Worm (Caenorhabditis elegans) whole organism, late embryonic: Measurements from ENCODE around the gene T10H9.1.

Experiments
- C38D4.7 ChIP-seq: fragments of 200-800 bp; sonication (Bioruptor generic); optimal IDR thresholded peaks from 2 replicates; lab custom pipeline; 2018; ENCODE audit warnings: mild to moderate bottlenecking, missing genetic modification characterization, moderate library complexity, missing compliant biosample characterization
- F13H6.1 ChIP-seq: sonication (generic microtip); optimal IDR thresholded peaks from 2 replicates; lab custom pipeline; 2016; ENCODE audit warnings: missing genetic modification characterization, missing compliant biosample characterization
- K02D7.2 ChIP-seq: sonication (generic microtip); optimal IDR thresholded peaks from 2 replicates; lab custom pipeline; 2017; ENCODE audit warnings: mild to moderate bottlenecking, missing genetic modification characterization, missing compliant biosample characterization
- T23F11.4 ChIP-seq: fragments of 200-800 bp; sonication (Bioruptor generic); optimal IDR thresholded peaks from 2 replicates; lab custom pipeline; 2018; ENCODE audit warnings: mild to moderate bottlenecking, missing genetic modification characterization, missing compliant biosample characterization
- lim-6 ChIP-seq: sonication (generic microtip); optimal IDR thresholded peaks from 2 replicates; lab custom pipeline; 2016; ENCODE audit warnings: missing genetic modification characterization, missing compliant biosample characterization
- nfya-1 ChIP-seq: sonication (generic microtip); optimal IDR thresholded peaks from 2 replicates; lab custom pipeline; 2017; ENCODE audit warnings: missing genetic modification characterization, mild to moderate bottlenecking, missing compliant biosample characterization, antibody characterized with exemption, moderate library complexity
- nhr-11 ChIP-seq: fragments of 150-350 bp; optimal IDR thresholded peaks from 2 replicates; lab custom pipeline; 2014; ENCODE audit warnings: missing biosample characterization, missing genetic modification characterization
- npax-4 ChIP-seq: sonication (generic microtip); optimal IDR thresholded peaks from 2 replicates; lab custom pipeline; 2016; ENCODE audit warnings: missing genetic modification characterization, missing compliant biosample characterization
- rnt-1 ChIP-seq: sonication (generic microtip); optimal IDR thresholded peaks from 2 replicates; lab custom pipeline; 2016; ENCODE audit warnings: missing genetic modification characterization, missing compliant biosample characterization

- TF ChIP-seq rnt-1 (tag; lab: Kevin White, UChicago) (no peak), T23F11.4 (GFP tag; lab: Kevin White, UChicago) (no peak), C38D4.7 (GFP tag; lab: Kevin White, UChicago) (no peak), K02D7.2 (tag; lab: Kevin White, UChicago) (no peak), nfya-1 (no peak), F13H6.1 (tag; lab: Kevin White, UChicago) (no peak), nhr-11 (tag; lab: Kevin White, UChicago) (no peak), lim-6 (tag; lab: Kevin White, UChicago) (no peak), npax-4 (tag; lab: Kevin White, UChicago) (no peak)
Measured at ce11 chrV:6683740-6684139, 34.3 kb downstream of the T10H9.1 start.
